Fruit fly (Drosophila melanogaster) whole organism, embryonic: ENCODE data around the gene CG10222.

Source experiments
- Atf-2 ChIP-seq: fragments of 200-800 bp; sonication (Bioruptor generic); optimal IDR thresholded peaks from 2 replicates; lab custom pipeline; 2016; ENCODE audit warnings: missing biosample characterization, missing genetic modification characterization
- Atf6 ChIP-seq: fragments of 200-800 bp; sonication (Bioruptor generic); IDR thresholded peaks from 2 replicates; pipeline ENCODE4 v1.3.6; 2022; ENCODE audit warnings: missing biosample characterization, missing genetic modification characterization
- Bgb ChIP-seq: fragments of 200-800 bp; sonication (Bioruptor generic); IDR thresholded peaks from 2 replicates; pipeline ENCODE4 v1.3.6; 2022; ENCODE audit warnings: missing biosample characterization, missing genetic modification characterization; ENCODE audit not compliant: partially characterized antibody
- CG11085 ChIP-seq: fragments of 200-800 bp; sonication (Bioruptor generic); IDR thresholded peaks from 2 replicates; pipeline ENCODE4 v1.3.6; 2022; ENCODE audit warnings: missing biosample characterization, missing genetic modification characterization
- CG13287 ChIP-seq: fragments of 200-800 bp; sonication (Bioruptor generic); IDR thresholded peaks from 2 replicates; pipeline ENCODE4 v1.3.6; 2022; ENCODE audit warnings: missing biosample characterization, missing genetic modification characterization; ENCODE audit not compliant: partially characterized antibody
- CG15601 ChIP-seq: fragments of 200-800 bp; sonication (Bioruptor generic); optimal IDR thresholded peaks from 3 replicates; lab custom pipeline; 2019; ENCODE audit warnings: missing biosample characterization, mild to moderate bottlenecking, missing genetic modification characterization, moderate library complexity
- CG16813 ChIP-seq: fragments of 200-800 bp; sonication (Bioruptor generic); IDR thresholded peaks from 3 replicates; pipeline ENCODE4 v1.3.6; 2022; ENCODE audit warnings: missing biosample characterization, missing genetic modification characterization; ENCODE audit not compliant: partially characterized antibody
- CG17385 ChIP-seq: fragments of 200-800 bp; sonication (Bioruptor generic); optimal IDR thresholded peaks from 3 replicates; lab custom pipeline; 2018; ENCODE audit warnings: missing biosample characterization, mild to moderate bottlenecking, missing genetic modification characterization
- CG18262 ChIP-seq: fragments of 200-800 bp; optimal IDR thresholded peaks from 3 replicates; lab custom pipeline; 2019; ENCODE audit warnings: missing biosample characterization, mild to moderate bottlenecking, missing genetic modification characterization, moderate library complexity
- CG2116 ChIP-seq: fragments of 200-800 bp; sonication (Bioruptor generic); optimal IDR thresholded peaks from 3 replicates; lab custom pipeline; 2018; ENCODE audit warnings: missing biosample characterization, mild to moderate bottlenecking, missing genetic modification characterization
- CG2120 ChIP-seq: fragments of 200-800 bp; sonication (Bioruptor generic); optimal IDR thresholded peaks from 3 replicates; lab custom pipeline; 2016; ENCODE audit warnings: missing biosample characterization, missing genetic modification characterization
- CG2129 ChIP-seq: fragments of 200-800 bp; sonication (Bioruptor generic); IDR thresholded peaks from 2 replicates; pipeline ENCODE4 v1.3.6; 2022; ENCODE audit warnings: missing biosample characterization, missing genetic modification characterization; ENCODE audit not compliant: partially characterized antibody
- CG30020 ChIP-seq: fragments of 200-800 bp; optimal IDR thresholded peaks from 2 replicates; lab custom pipeline; 2019; ENCODE audit warnings: missing biosample characterization, mild to moderate bottlenecking, missing genetic modification characterization, moderate library complexity
- CG34224 ChIP-seq: fragments of 200-800 bp; sonication (Bioruptor generic); IDR thresholded peaks from 3 replicates; pipeline ENCODE4 v1.3.6; 2022; ENCODE audit warnings: missing biosample characterization, missing genetic modification characterization; ENCODE audit not compliant: partially characterized antibody
- CG3847 ChIP-seq: fragments of 200-800 bp; sonication (Bioruptor generic); IDR thresholded peaks from 2 replicates; pipeline ENCODE4 v1.3.6; 2022; ENCODE audit warnings: missing biosample characterization, missing genetic modification characterization
- CG3995 ChIP-seq: fragments of 200-800 bp; sonication (Bioruptor generic); optimal IDR thresholded peaks from 3 replicates; lab custom pipeline; 2016; ENCODE audit warnings: missing biosample characterization, missing genetic modification characterization
- CG6689 ChIP-seq: fragments of 200-800 bp; sonication (Bioruptor generic); IDR thresholded peaks from 2 replicates; pipeline ENCODE4 v1.3.6; 2022; ENCODE audit warnings: missing biosample characterization, missing genetic modification characterization
- CG7556 ChIP-seq: fragments of 200-800 bp; sonication (Bioruptor generic); optimal IDR thresholded peaks from 2 replicates; lab custom pipeline; 2017; ENCODE audit warnings: missing biosample characterization, mild to moderate bottlenecking, missing genetic modification characterization
- CG7745 ChIP-seq: fragments of 200-800 bp; sonication (Bioruptor generic); optimal IDR thresholded peaks from 2 replicates; lab custom pipeline; 2018; ENCODE audit warnings: missing biosample characterization, mild to moderate bottlenecking, missing genetic modification characterization, moderate library complexity
- CG9215 ChIP-seq: fragments of 200-800 bp; sonication (Bioruptor generic); IDR thresholded peaks from 2 replicates; pipeline ENCODE4 v1.3.6; 2022; ENCODE audit warnings: missing biosample characterization, missing genetic modification characterization
- CG9727 ChIP-seq: fragments of 200-800 bp; sonication (Bioruptor generic); optimal IDR thresholded peaks from 3 replicates; lab custom pipeline; 2017; ENCODE audit warnings: missing biosample characterization, mild to moderate bottlenecking, missing genetic modification characterization
- CrebB ChIP-seq: fragments of 200-800 bp; sonication (Bioruptor generic); optimal IDR thresholded peaks from 3 replicates; lab custom pipeline; 2018; ENCODE audit warnings: missing biosample characterization, mild to moderate bottlenecking, missing genetic modification characterization
- Doc2 ChIP-seq: fragments of 200-800 bp; sonication (Bioruptor generic); IDR thresholded peaks from 2 replicates; pipeline ENCODE4 v1.3.6; 2022; ENCODE audit warnings: missing biosample characterization, missing genetic modification characterization
- Doc3 ChIP-seq: fragments of 200-800 bp; sonication (Bioruptor generic); IDR thresholded peaks from 3 replicates; pipeline ENCODE4 v1.3.6; 2022; ENCODE audit warnings: missing biosample characterization, missing genetic modification characterization; ENCODE audit not compliant: partially characterized antibody
- Dp ChIP-seq: fragments of 200-800 bp; sonication (Bioruptor generic); optimal IDR thresholded peaks from 2 replicates; lab custom pipeline; 2018; ENCODE audit warnings: missing biosample characterization, mild to moderate bottlenecking, missing genetic modification characterization, moderate library complexity
- Dref ChIP-seq: fragments of 200-800 bp; sonication (Bioruptor generic); IDR thresholded peaks from 2 replicates; pipeline ENCODE4 v1.3.6; 2022; ENCODE audit warnings: missing biosample characterization, missing genetic modification characterization
- E2f2 ChIP-seq: fragments of 200-800 bp; sonication (Bioruptor generic); IDR thresholded peaks from 2 replicates; pipeline ENCODE4 v1.3.6; 2022; ENCODE audit warnings: missing biosample characterization, missing genetic modification characterization
- Fer3 ChIP-seq: fragments of 200-800 bp; sonication (Bioruptor generic); optimal IDR thresholded peaks from 2 replicates; lab custom pipeline; 2018; ENCODE audit warnings: missing biosample characterization, mild to moderate bottlenecking, missing genetic modification characterization, moderate library complexity
- H15 ChIP-seq: fragments of 200-800 bp; sonication (Bioruptor generic); IDR thresholded peaks from 3 replicates; pipeline ENCODE4 v1.3.6; 2022; ENCODE audit warnings: missing biosample characterization, missing genetic modification characterization
- Myb ChIP-seq: fragments of 200-800 bp; sonication (Bioruptor generic); optimal IDR thresholded peaks from 2 replicates; lab custom pipeline; 2016; ENCODE audit warnings: missing biosample characterization, missing genetic modification characterization
- Opbp ChIP-seq: fragments of 200-800 bp; sonication (Bioruptor generic); IDR thresholded peaks from 3 replicates; pipeline ENCODE4 v1.3.6; 2022; ENCODE audit warnings: missing biosample characterization, missing genetic modification characterization; ENCODE audit not compliant: partially characterized antibody
- Rx ChIP-seq: fragments of 200-800 bp; sonication (Bioruptor generic); IDR thresholded peaks from 2 replicates; pipeline ENCODE4 v1.3.6; 2022; ENCODE audit warnings: missing biosample characterization, missing genetic modification characterization
- Sin3A ChIP-seq: fragments of >200 bp; optimal IDR thresholded peaks from 2 replicates; lab custom pipeline; 2018
- abd-A ChIP-seq: fragments of 200-800 bp; sonication (Bioruptor generic); optimal IDR thresholded peaks from 3 replicates; lab custom pipeline; 2019; ENCODE audit warnings: missing biosample characterization, mild to moderate bottlenecking, missing genetic modification characterization, moderate library complexity
- amos ChIP-seq: fragments of 200-800 bp; sonication (Bioruptor generic); IDR thresholded peaks from 2 replicates; pipeline ENCODE4 v1.3.6; 2022; ENCODE audit warnings: missing biosample characterization, missing genetic modification characterization; ENCODE audit not compliant: partially characterized antibody
- bab2 ChIP-seq: fragments of 200-800 bp; sonication (Bioruptor generic); optimal IDR thresholded peaks from 2 replicates; lab custom pipeline; 2016; ENCODE audit warnings: missing biosample characterization, missing genetic modification characterization
- dan ChIP-seq: fragments of 200-800 bp; sonication (Bioruptor generic); IDR thresholded peaks from 2 replicates; pipeline ENCODE4 v1.3.6; 2022; ENCODE audit warnings: missing biosample characterization, missing genetic modification characterization
- fru ChIP-seq: fragments of >200 bp; optimal IDR thresholded peaks from 2 replicates; lab custom pipeline; 2017
- gfzf ChIP-seq: fragments of 200-800 bp; sonication (Bioruptor generic); optimal IDR thresholded peaks from 2 replicates; lab custom pipeline; 2016; ENCODE audit warnings: missing biosample characterization, mild to moderate bottlenecking, missing genetic modification characterization, moderate library complexity
- grau ChIP-seq: fragments of 200-800 bp; optimal IDR thresholded peaks from 3 replicates; lab custom pipeline; 2019; ENCODE audit warnings: missing biosample characterization, mild to moderate bottlenecking, missing genetic modification characterization, moderate library complexity
- inv ChIP-seq: fragments of 200-800 bp; sonication (Bioruptor generic); IDR thresholded peaks from 2 replicates; pipeline ENCODE4 v1.3.6; 2022; ENCODE audit warnings: missing biosample characterization, missing genetic modification characterization; ENCODE audit not compliant: partially characterized antibody
- klu ChIP-seq: fragments of 200-800 bp; sonication (Bioruptor generic); IDR thresholded peaks from 2 replicates; pipeline ENCODE4 v1.3.6; 2022; ENCODE audit warnings: missing biosample characterization, missing genetic modification characterization
- lab ChIP-seq: fragments of 200-800 bp; sonication (Bioruptor generic); optimal IDR thresholded peaks from 3 replicates; lab custom pipeline; 2017; ENCODE audit warnings: missing biosample characterization, missing genetic modification characterization, mild to moderate bottlenecking, moderate library complexity, missing genetic modification reagents
- nmo ChIP-seq: fragments of 200-800 bp; sonication (Bioruptor generic); optimal IDR thresholded peaks from 2 replicates; lab custom pipeline; 2018; ENCODE audit warnings: missing biosample characterization, mild to moderate bottlenecking, missing genetic modification characterization, moderate library complexity
- odd ChIP-seq: fragments of 200-800 bp; sonication (Bioruptor generic); optimal IDR thresholded peaks from 2 replicates; lab custom pipeline; 2017; ENCODE audit warnings: missing biosample characterization, mild to moderate bottlenecking, missing genetic modification characterization
- shn ChIP-seq: fragments of 200-800 bp; sonication (Bioruptor generic); optimal IDR thresholded peaks from 3 replicates; lab custom pipeline; 2016; ENCODE audit warnings: missing biosample characterization, missing genetic modification characterization
- stwl ChIP-seq: fragments of 200-800 bp; sonication (Bioruptor generic); optimal IDR thresholded peaks from 3 replicates; lab custom pipeline; 2018; ENCODE audit warnings: missing biosample characterization, mild to moderate bottlenecking, missing genetic modification characterization, moderate library complexity
- tna ChIP-seq: fragments of 200-800 bp; sonication (Bioruptor generic); IDR thresholded peaks from 2 replicates; pipeline ENCODE4 v1.3.6; 2022; ENCODE audit warnings: missing biosample characterization, missing genetic modification characterization; ENCODE audit not compliant: partially characterized antibody
- trem ChIP-seq: fragments of 200-800 bp; optimal IDR thresholded peaks from 3 replicates; lab custom pipeline; 2019; ENCODE audit warnings: missing biosample characterization, mild to moderate bottlenecking, missing genetic modification characterization, moderate library complexity

CG10222 gene

dm6 chr3L:13412200-13412885 is at the start of gene CG10222, which contains the start of gene flr (continued):
- TF ChIP-seq CG30020, result no peak
- TF ChIP-seq E2f2 (GFP tag; lab: Robert Waterston, UW), result peak; percentile 80
- peak; percentile 53 for TF ChIP-seq nmo (GFP tag; lab: Kevin White, UChicago)
- peak; percentile 19 for TF ChIP-seq CG15601 (tag; lab: Kevin White, UChicago)
- TF ChIP-seq Sin3A, result peak; percentile 3
- TF ChIP-seq CG16813 (GFP tag; lab: Robert Waterston, UW), result peak; percentile 75
- no peak for TF ChIP-seq Fer3 (tag; lab: Kevin White, UChicago)
- no peak for TF ChIP-seq Atf-2 (GFP tag; lab: Kevin White, UChicago)
- TF ChIP-seq Myb (GFP tag; lab: Kevin White, UChicago), result no peak
- TF ChIP-seq CrebB (tag; lab: Kevin White, UChicago), result no peak
- TF ChIP-seq CG3847 (GFP tag; lab: Robert Waterston, UW), result no peak
- no peak for TF ChIP-seq abd-A (tag; lab: Kevin White, UChicago)
- TF ChIP-seq bab2 (GFP tag; lab: Kevin White, UChicago), result no peak
- peak; percentile 6 for TF ChIP-seq grau (tag; lab: Kevin White, UChicago)
- no peak for TF ChIP-seq H15 (GFP tag; lab: Robert Waterston, UW)
- peak; percentile 70 for TF ChIP-seq CG2116 (GFP tag; lab: Kevin White, UChicago)
- peak; percentile 22; the same call in 1 of the 2 replicates for TF ChIP-seq tna (GFP tag; lab: Robert Waterston, UW)
- no peak for TF ChIP-seq Atf6 (GFP tag; lab: Robert Waterston, UW)
- TF ChIP-seq fru (lab: Kevin White, UChicago), result no peak
- no peak for TF ChIP-seq CG11085 (GFP tag; lab: Robert Waterston, UW)
- TF ChIP-seq inv (GFP tag; lab: Robert Waterston, UW), result peak; percentile 64
- TF ChIP-seq CG6689, result no peak
- peak; percentile 68; the same call in 2 of the 3 replicates for TF ChIP-seq Doc3
- TF ChIP-seq CG7556 (GFP tag; lab: Kevin White, UChicago), result no peak
- peak; percentile 17 for TF ChIP-seq CG3995 (GFP tag; lab: Kevin White, UChicago)
- TF ChIP-seq CG17385 (GFP tag; lab: Kevin White, UChicago), result no peak
- peak; percentile 41 for TF ChIP-seq trem (tag; lab: Kevin White, UChicago)
- TF ChIP-seq amos (GFP tag; lab: Robert Waterston, UW), result peak; percentile 68
- TF ChIP-seq klu (GFP tag; lab: Robert Waterston, UW), result no peak
- no peak for TF ChIP-seq dan (GFP tag; lab: Robert Waterston, UW)
- 0 out of 2 replicates have a peak, but pooled peaks have one; percentile 8 for TF ChIP-seq CG9215 (GFP tag; lab: Robert Waterston, UW)
- peak; percentile 76 for TF ChIP-seq Dref (GFP tag; lab: Robert Waterston, UW)
- no peak for TF ChIP-seq shn (GFP tag; lab: Kevin White, UChicago)
- TF ChIP-seq Dp, result peak; percentile 69
- no peak for TF ChIP-seq Doc2 (GFP tag; lab: Robert Waterston, UW)
- no peak for TF ChIP-seq Rx (GFP tag; lab: Robert Waterston, UW)
- TF ChIP-seq odd (GFP tag; lab: Kevin White, UChicago), result no peak
- TF ChIP-seq lab, result peak; percentile 20
- TF ChIP-seq CG13287 (GFP tag; lab: Robert Waterston, UW), result peak; percentile 74
- peak; percentile 17 for TF ChIP-seq CG9727
- TF ChIP-seq Bgb, result peak; percentile 70
- TF ChIP-seq CG7745 (tag; lab: Kevin White, UChicago), result no peak
- peak; percentile 74 for TF ChIP-seq Opbp (GFP tag; lab: Robert Waterston, UW)
- peak; percentile 10 for TF ChIP-seq gfzf (GFP tag; lab: Kevin White, UChicago)
- TF ChIP-seq stwl (tag; lab: Kevin White, UChicago), result peak; percentile 57
- peak; percentile 32 for TF ChIP-seq CG18262 (tag; lab: Kevin White, UChicago)
- TF ChIP-seq CG34224 (GFP tag; lab: Robert Waterston, UW), result peak; percentile 58; the same call in 2 of the 3 replicates
- peak; percentile 6 for TF ChIP-seq CG2120
- TF ChIP-seq CG2129, result peak; percentile 46; the same call in 1 of the 2 replicates
